Fruit fly (Drosophila melanogaster) whole organism, embryonic: Measurements from ENCODE around the gene nerfin-2.
A peak's percentile ranks its signal among the peaks of the same experiment; 100 is the strongest.

Experiments used
- Antp ChIP-seq: fragments of 200-800 bp; sonication (Bioruptor generic); optimal IDR thresholded peaks from 3 replicates; lab custom pipeline; 2016; ENCODE audit warnings: missing biosample characterization, missing genetic modification characterization
- Atf-2 ChIP-seq: fragments of 200-800 bp; sonication (Bioruptor generic); optimal IDR thresholded peaks from 2 replicates; lab custom pipeline; 2016; ENCODE audit warnings: missing biosample characterization, missing genetic modification characterization
- BEAF-32 ChIP-seq: fragments of 200-800 bp; sonication (Bioruptor generic); optimal IDR thresholded peaks from 3 replicates; lab custom pipeline; 2017; ENCODE audit warnings: missing biosample characterization, missing genetic modification characterization, mild to moderate bottlenecking, moderate library complexity, missing genetic modification reagents
- CG1024 ChIP-seq: fragments of 200-800 bp; sonication (Bioruptor generic); IDR thresholded peaks from 2 replicates; pipeline ENCODE4 v1.3.6; 2022; ENCODE audit warnings: missing biosample characterization, missing genetic modification characterization
- CG12104 ChIP-seq: fragments of 200-800 bp; sonication (Bioruptor generic); optimal IDR thresholded peaks from 3 replicates; lab custom pipeline; 2016; ENCODE audit warnings: missing biosample characterization, missing genetic modification characterization
- CG13775 ChIP-seq: fragments of 200-800 bp; sonication (Bioruptor generic); optimal IDR thresholded peaks from 3 replicates; lab custom pipeline; 2017; ENCODE audit warnings: missing biosample characterization, mild to moderate bottlenecking, missing genetic modification characterization
- CG14860 ChIP-seq: fragments of 200-800 bp; sonication (Bioruptor generic); IDR thresholded peaks from 3 replicates; pipeline ENCODE4 v1.3.6; 2022; ENCODE audit warnings: missing biosample characterization, missing genetic modification characterization; ENCODE audit not compliant: partially characterized antibody
- CG17568 ChIP-seq: fragments of 200-800 bp; sonication (Bioruptor generic); optimal IDR thresholded peaks from 2 replicates; lab custom pipeline; 2018; ENCODE audit warnings: missing biosample characterization, mild to moderate bottlenecking, missing genetic modification characterization, moderate library complexity
- CG17612 ChIP-seq: fragments of 200-800 bp; sonication (Bioruptor generic); IDR thresholded peaks from 2 replicates; pipeline ENCODE4 v1.3.6; 2022; ENCODE audit warnings: missing biosample characterization, missing genetic modification characterization
- CG18011 ChIP-seq: fragments of 200-800 bp; sonication (Bioruptor generic); optimal IDR thresholded peaks from 2 replicates; lab custom pipeline; 2017; ENCODE audit warnings: missing biosample characterization, missing genetic modification characterization, mild to moderate bottlenecking, moderate library complexity, missing genotype
- CG4730 ChIP-seq: fragments of 200-800 bp; sonication (Bioruptor generic); IDR thresholded peaks from 2 replicates; pipeline ENCODE4 v1.3.6; 2022; ENCODE audit warnings: missing biosample characterization, missing genetic modification characterization
- CG4854 ChIP-seq: fragments of 200-800 bp; sonication (Bioruptor generic); optimal IDR thresholded peaks from 2 replicates; lab custom pipeline; 2016; ENCODE audit warnings: missing biosample characterization, missing genetic modification characterization, inconsistent platforms
- CG8924 ChIP-seq: fragments of 200-800 bp; optimal IDR thresholded peaks from 3 replicates; lab custom pipeline; 2019; ENCODE audit warnings: missing biosample characterization, mild to moderate bottlenecking, missing genetic modification characterization, moderate library complexity
- CG9727 ChIP-seq: fragments of 200-800 bp; sonication (Bioruptor generic); optimal IDR thresholded peaks from 3 replicates; lab custom pipeline; 2017; ENCODE audit warnings: missing biosample characterization, mild to moderate bottlenecking, missing genetic modification characterization
- D19B ChIP-seq: fragments of 200-800 bp; sonication (Bioruptor generic); optimal IDR thresholded peaks from 2 replicates; lab custom pipeline; 2017; ENCODE audit warnings: missing biosample characterization, mild to moderate bottlenecking, missing genetic modification characterization
- Deaf1 ChIP-seq: fragments of 200-800 bp; optimal IDR thresholded peaks from 3 replicates; lab custom pipeline; 2019; ENCODE audit warnings: missing biosample characterization, mild to moderate bottlenecking, missing genetic modification characterization, moderate library complexity
- Elba2 ChIP-seq: fragments of 200-800 bp; sonication (Bioruptor generic); optimal IDR thresholded peaks from 3 replicates; lab custom pipeline; 2016; ENCODE audit warnings: missing biosample characterization, missing genetic modification characterization
- Ets65A ChIP-seq: fragments of 200-800 bp; sonication (Bioruptor generic); peaks from one replicate; lab custom pipeline; 2016; ENCODE audit warnings: missing biosample characterization, missing genetic modification characterization
- Fer1 ChIP-seq: fragments of 200-800 bp; sonication (Bioruptor generic); optimal IDR thresholded peaks from 2 replicates; lab custom pipeline; 2017; ENCODE audit warnings: missing biosample characterization, mild to moderate bottlenecking, missing genetic modification characterization
- Hr51 ChIP-seq, 2 experiments: fragments of 200-800 bp; sonication (Bioruptor generic); optimal IDR thresholded peaks; 2 replicates in 1 of 2; 3 replicates in 1 of 2; lab custom pipeline; 2016 to 2018; ENCODE audit warnings: missing biosample characterization in 2 of 2, missing genetic modification characterization in 2 of 2, mild to moderate bottlenecking in 1 of 2, moderate library complexity in 1 of 2
- MTF-1 ChIP-seq: fragments of 200-800 bp; sonication (Bioruptor generic); optimal IDR thresholded peaks from 2 replicates; lab custom pipeline; 2018; ENCODE audit warnings: missing biosample characterization, mild to moderate bottlenecking, missing genetic modification characterization, borderline replicate concordance
- Med ChIP-seq: fragments of 200-800 bp; sonication (Bioruptor generic); peaks from one replicate; lab custom pipeline; 2016; ENCODE audit warnings: missing biosample characterization, missing genetic modification characterization, mild to moderate bottlenecking, inconsistent platforms, moderate library complexity
- NC2α ChIP-seq: fragments of 200-800 bp; sonication (Bioruptor generic); optimal IDR thresholded peaks from 2 replicates; lab custom pipeline; 2016; ENCODE audit warnings: missing biosample characterization, missing genetic modification characterization
- Oli ChIP-seq: fragments of 200-800 bp; sonication (Bioruptor generic); optimal IDR thresholded peaks from 2 replicates; lab custom pipeline; 2018; ENCODE audit warnings: missing biosample characterization, mild to moderate bottlenecking, missing genetic modification characterization, moderate library complexity
- Sry-δ ChIP-seq: fragments of 200-800 bp; sonication (Bioruptor generic); optimal IDR thresholded peaks from 2 replicates; lab custom pipeline; 2016; ENCODE audit warnings: missing biosample characterization, missing genetic modification characterization
- Ssrp ChIP-seq: fragments of 200-800 bp; sonication (Bioruptor generic); optimal IDR thresholded peaks from 2 replicates; lab custom pipeline; 2018; ENCODE audit warnings: missing biosample characterization, mild to moderate bottlenecking, missing genetic modification characterization, moderate library complexity
- ap ChIP-seq: fragments of 200-800 bp; sonication (Bioruptor generic); IDR thresholded peaks from 2 replicates; pipeline ENCODE4 v1.3.6; 2022; ENCODE audit warnings: missing biosample characterization, missing genetic modification characterization
- cato ChIP-seq: fragments of 200-800 bp; sonication (Bioruptor generic); optimal IDR thresholded peaks from 2 replicates; lab custom pipeline; 2016; ENCODE audit warnings: missing biosample characterization, missing genetic modification characterization, borderline replicate concordance
- cg ChIP-seq: fragments of 200-800 bp; sonication (Bioruptor generic); optimal IDR thresholded peaks from 3 replicates; lab custom pipeline; 2019; ENCODE audit warnings: missing biosample characterization, mild to moderate bottlenecking, missing genetic modification characterization, moderate library complexity
- chinmo ChIP-seq: fragments of 200-800 bp; sonication (Bioruptor generic); IDR thresholded peaks from 4 replicates; pipeline ENCODE4 v1.3.6; 2022; ENCODE audit warnings: missing biosample characterization, missing genetic modification characterization; ENCODE audit not compliant: partially characterized antibody
- chn ChIP-seq: fragments of 200-800 bp; sonication (Bioruptor generic); optimal IDR thresholded peaks from 2 replicates; lab custom pipeline; 2016; ENCODE audit warnings: missing biosample characterization, missing genetic modification characterization
- da ChIP-seq: fragments of 200-800 bp; sonication (Bioruptor generic); optimal IDR thresholded peaks from 2 replicates; lab custom pipeline; 2016; ENCODE audit warnings: missing biosample characterization, missing genetic modification characterization
- dati ChIP-seq: fragments of 200-800 bp; sonication (Bioruptor generic); IDR thresholded peaks from 2 replicates; pipeline ENCODE4 v1.3.6; 2022; ENCODE audit warnings: missing biosample characterization, missing genetic modification characterization
- dmrt11E ChIP-seq: fragments of 200-800 bp; sonication (Bioruptor generic); optimal IDR thresholded peaks from 3 replicates; lab custom pipeline; 2018; ENCODE audit warnings: missing biosample characterization, mild to moderate bottlenecking, missing genetic modification characterization, moderate library complexity
- ftz-f1 ChIP-seq: fragments of 200-800 bp; sonication (Bioruptor generic); optimal IDR thresholded peaks from 2 replicates; lab custom pipeline; 2016; ENCODE audit warnings: missing biosample characterization, missing genetic modification characterization
- ind ChIP-seq: fragments of 200-800 bp; sonication (Bioruptor generic); optimal IDR thresholded peaks from 3 replicates; lab custom pipeline; 2016; ENCODE audit warnings: missing biosample characterization, missing genetic modification characterization
- inv ChIP-seq: fragments of 200-800 bp; sonication (Bioruptor generic); IDR thresholded peaks from 2 replicates; pipeline ENCODE4 v1.3.6; 2022; ENCODE audit warnings: missing biosample characterization, missing genetic modification characterization; ENCODE audit not compliant: partially characterized antibody
- klu ChIP-seq: fragments of 200-800 bp; sonication (Bioruptor generic); IDR thresholded peaks from 2 replicates; pipeline ENCODE4 v1.3.6; 2022; ENCODE audit warnings: missing biosample characterization, missing genetic modification characterization
- lbe ChIP-seq: fragments of 200-800 bp; sonication (Bioruptor generic); optimal IDR thresholded peaks from 2 replicates; lab custom pipeline; 2016; ENCODE audit warnings: missing biosample characterization, mild to moderate bottlenecking, missing genetic modification characterization
- nmo ChIP-seq: fragments of 200-800 bp; sonication (Bioruptor generic); optimal IDR thresholded peaks from 2 replicates; lab custom pipeline; 2018; ENCODE audit warnings: missing biosample characterization, mild to moderate bottlenecking, missing genetic modification characterization, moderate library complexity
- rib ChIP-seq: fragments of 200-800 bp; sonication (Bioruptor generic); IDR thresholded peaks from 2 replicates; pipeline ENCODE4 v1.3.6; 2022; ENCODE audit warnings: missing biosample characterization, missing genetic modification characterization
- row ChIP-seq: fragments of 200-800 bp; sonication (Bioruptor generic); IDR thresholded peaks from 3 replicates; pipeline ENCODE4 v1.3.6; 2022; ENCODE audit warnings: missing biosample characterization, missing genetic modification characterization
- sug ChIP-seq: fragments of 200-800 bp; optimal IDR thresholded peaks from 2 replicates; lab custom pipeline; 2019; ENCODE audit warnings: missing biosample characterization, mild to moderate bottlenecking, missing genetic modification characterization, moderate library complexity
- trem ChIP-seq: fragments of 200-800 bp; optimal IDR thresholded peaks from 3 replicates; lab custom pipeline; 2019; ENCODE audit warnings: missing biosample characterization, mild to moderate bottlenecking, missing genetic modification characterization, moderate library complexity
- wdn ChIP-seq: fragments of 200-800 bp; sonication (Bioruptor generic); IDR thresholded peaks from 2 replicates; pipeline ENCODE4 v1.3.6; 2022; ENCODE audit warnings: missing biosample characterization, missing genetic modification characterization
- wor ChIP-seq: fragments of 200-800 bp; sonication (Bioruptor generic); IDR thresholded peaks from 2 replicates; pipeline ENCODE4 v1.3.6; 2022; ENCODE audit warnings: missing biosample characterization, missing genetic modification characterization
- yki ChIP-seq: fragments of >200 bp; optimal IDR thresholded peaks from 3 replicates; lab custom pipeline; 2018
- zen2 ChIP-seq: fragments of 200-800 bp; sonication (Bioruptor generic); IDR thresholded peaks from 3 replicates; pipeline ENCODE4 v1.3.6; 2022; ENCODE audit warnings: missing biosample characterization, missing genetic modification characterization; ENCODE audit not compliant: partially characterized antibody

Gene nerfin-2

dm6 chr3R:10087206-10087927 lies 16.4 kb downstream of the nerfin-2 start (continued):
- TF ChIP-seq MTF-1 = no peak
- peak; percentile 78 for TF ChIP-seq Antp (GFP tag; lab: Kevin White, UChicago)
- no peak for TF ChIP-seq CG12104 (GFP tag; lab: Kevin White, UChicago)
- TF ChIP-seq NC2α (GFP tag; lab: Kevin White, UChicago) = peak; percentile 15
- peak; percentile 52; the same call in 1 of the 2 replicates for TF ChIP-seq ap (GFP tag; lab: Robert Waterston, UW)
- TF ChIP-seq Oli = peak; percentile 53
- TF ChIP-seq trem (tag; lab: Kevin White, UChicago) = no peak
- no peak for TF ChIP-seq CG14860 (GFP tag; lab: Robert Waterston, UW)
- peak; percentile 83 for TF ChIP-seq ind

- no peak for TF ChIP-seq CG18011 (GFP tag; lab: Kevin White, UChicago)
- peak; percentile 66 for TF ChIP-seq klu (GFP tag; lab: Robert Waterston, UW)
- no peak for TF ChIP-seq wor
- TF ChIP-seq CG8924 (tag; lab: Kevin White, UChicago) = no peak
- TF ChIP-seq Hr51 (GFP tag; optimal IDR thresholded peaks at IDR 0.05; lab: Kevin White, UChicago) = peak in 1 of 2 experiments; percentile 40
- no peak for TF ChIP-seq dmrt11E (tag; lab: Kevin White, UChicago)
- no peak for TF ChIP-seq Ssrp
- TF ChIP-seq Atf-2 (GFP tag; lab: Kevin White, UChicago) = no peak
- no peak for TF ChIP-seq NC2α (GFP tag; lab: Kevin White, UChicago)
- TF ChIP-seq chinmo (GFP tag; lab: Robert Waterston, UW) = peak; percentile 97; the same call in 3 of the 4 replicates
- TF ChIP-seq inv (GFP tag; lab: Robert Waterston, UW) = no peak
- TF ChIP-seq nmo (GFP tag; lab: Kevin White, UChicago) = no peak
- TF ChIP-seq CG1024 (GFP tag; lab: Robert Waterston, UW) = no peak
- peak; percentile 3 for TF ChIP-seq Deaf1 (tag; lab: Kevin White, UChicago)
- no peak for TF ChIP-seq dati (GFP tag; lab: Robert Waterston, UW)
- no peak for TF ChIP-seq CG4854 (GFP tag; lab: Kevin White, UChicago)
- no peak for TF ChIP-seq sug
- no peak for TF ChIP-seq chn (GFP tag; lab: Kevin White, UChicago)
- TF ChIP-seq BEAF-32 (GFP tag; lab: Kevin White, UChicago) = no peak
- TF ChIP-seq CG13775 (GFP tag; lab: Kevin White, UChicago) = no peak
- TF ChIP-seq da = no peak
- no peak for TF ChIP-seq row (GFP tag; lab: Robert Waterston, UW)
- no peak for TF ChIP-seq Elba2
- no peak for TF ChIP-seq Sry-δ (GFP tag; lab: Kevin White, UChicago)
- no peak for TF ChIP-seq rib (GFP tag; lab: Robert Waterston, UW)
- peak; percentile 96 for TF ChIP-seq ftz-f1
- TF ChIP-seq zen2 (GFP tag; lab: Robert Waterston, UW) = 0 out of 3 replicates have a peak, but pooled peaks have one; percentile 26
- TF ChIP-seq lbe (GFP tag; lab: Kevin White, UChicago) = peak; percentile 67
- no peak for TF ChIP-seq CG9727 (GFP tag; lab: Kevin White, UChicago)
- peak; percentile 31 for TF ChIP-seq Med (GFP tag; lab: Kevin White, UChicago)
- peak; percentile 32 for TF ChIP-seq yki (lab: Kevin White, UChicago)
- TF ChIP-seq wdn (GFP tag; lab: Robert Waterston, UW) = no peak
- TF ChIP-seq Ets65A (GFP tag; lab: Kevin White, UChicago) = no peak
- TF ChIP-seq CG4730 (GFP tag; lab: Robert Waterston, UW) = no peak
- peak; percentile 78 for TF ChIP-seq cg (GFP tag; lab: Kevin White, UChicago)
- TF ChIP-seq CG17612 (GFP tag; lab: Robert Waterston, UW) = no peak
- TF ChIP-seq D19B (GFP tag; lab: Kevin White, UChicago) = no peak
- no peak for TF ChIP-seq cato (GFP tag; lab: Kevin White, UChicago)
- TF ChIP-seq Fer1 (GFP tag; lab: Kevin White, UChicago) = peak; percentile 8
- no peak for TF ChIP-seq CG17568 (GFP tag; lab: Kevin White, UChicago)
These were observed 18.3 kb downstream of the nerfin-2 start for dm6 chr3R:10089171-10089664.
